Worm (Caenorhabditis elegans) whole organism, L4/young adult: ENCODE results near the gene rbm-17.

Experiments used
- W03F9.2 ChIP-seq: fragments of 150-350 bp; optimal IDR thresholded peaks from 2 replicates; lab custom pipeline; 2014; ENCODE audit warnings: missing biosample characterization, missing genetic modification characterization
- dao-5 ChIP-seq: sonication (generic microtip); optimal IDR thresholded peaks from 2 replicates; lab custom pipeline; 2016; ENCODE audit warnings: missing genotype, missing genetic modification characterization, moderate library complexity, missing compliant biosample characterization
- him-1 ChIP-seq: sonication (generic microtip); optimal IDR thresholded peaks from 2 replicates; lab custom pipeline; 2016; ENCODE audit warnings: missing genotype, missing genetic modification reagents, missing genetic modification characterization, missing compliant biosample characterization

DNA sequence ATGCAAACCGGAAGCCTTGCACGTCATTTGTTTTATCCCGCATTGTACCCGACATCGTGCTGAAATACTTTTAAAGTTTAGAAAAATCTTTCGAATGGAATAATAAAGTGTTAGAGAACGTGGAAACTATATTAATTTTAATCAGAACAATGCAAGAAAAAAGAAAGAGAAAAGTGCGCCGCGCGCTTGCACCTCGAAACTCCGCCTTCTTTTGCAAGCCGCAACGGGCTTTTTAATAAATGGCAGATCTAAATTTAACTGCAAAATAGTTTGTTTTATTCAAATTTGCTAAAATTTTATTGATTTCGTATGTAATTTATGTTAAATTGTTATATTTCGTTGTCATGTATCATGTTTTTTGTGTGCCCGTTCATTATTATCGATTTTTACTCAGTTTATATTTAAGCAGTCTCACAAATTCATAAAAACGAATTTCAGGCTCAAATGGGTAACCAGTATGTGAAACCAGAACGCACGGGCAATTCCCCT lies 13.9 kb downstream of the rbm-17 start, which contains the start of the genes acl-3 and ndub-6:
- TF ChIP-seq dao-5 (tag; lab: Kevin White, UChicago) (no peak), him-1 (tag; lab: Kevin White, UChicago) (no peak), W03F9.2 (tag; lab: Kevin White, UChicago) (no peak)
